Worm (Caenorhabditis elegans): Measurements from ENCODE around the gene ttr-33.
A peak's percentile ranks its signal among the peaks of the same experiment; 100 is the strongest.

Gene ttr-33

ce11 chrV:7839485-7839884, 1.8 kb upstream of the ttr-33 start, which contains the start of gene C37C3.12:
TSS of gene C37C3.12 (minus strand) at chrV:7839585.
- no peak for TF ChIP-seq nhr-12 (tag; optimal IDR thresholded peaks at IDR 0.05)
- TF ChIP-seq ceh-39 (tag; optimal IDR thresholded peaks at IDR 0.05): no peak
- TF ChIP-seq hlh-1 (tag; optimal IDR thresholded peaks at IDR 0.05): no peak
- no peak for TF ChIP-seq ham-2 (GFP tag; optimal IDR thresholded peaks at IDR 0.05)
- no peak for TF ChIP-seq blmp-1 (tag; optimal IDR thresholded peaks at IDR 0.05)
- TF ChIP-seq ztf-11 (tag; optimal IDR thresholded peaks at IDR 0.05): no peak
- no peak for TF ChIP-seq unc-39 (tag; optimal IDR thresholded peaks at IDR 0.05)
- TF ChIP-seq unc-120 (tag; optimal IDR thresholded peaks at IDR 0.05; ENCODE audit: poor library complexity, severe bottlenecking): no peak
- TF ChIP-seq lin-13 (tag; optimal IDR thresholded peaks at IDR 0.05): no peak
- no peak for TF ChIP-seq mep-1 (tag; optimal IDR thresholded peaks at IDR 0.05)
- TF ChIP-seq snpc-4 (tag; optimal IDR thresholded peaks at IDR 0.05): no peak

- TF ChIP-seq zip-8 (tag; optimal IDR thresholded peaks at IDR 0.05): peak; percentile 64
- no peak for TF ChIP-seq sptf-1 (tag; optimal IDR thresholded peaks at IDR 0.05)
Observed at ce11 chrV:7836911-7837310, 798 bp downstream of the ttr-33 start, which contains the start of gene txt-5. TSS of gene txt-5 (minus strand) at chrV:7837134.

DNA sequence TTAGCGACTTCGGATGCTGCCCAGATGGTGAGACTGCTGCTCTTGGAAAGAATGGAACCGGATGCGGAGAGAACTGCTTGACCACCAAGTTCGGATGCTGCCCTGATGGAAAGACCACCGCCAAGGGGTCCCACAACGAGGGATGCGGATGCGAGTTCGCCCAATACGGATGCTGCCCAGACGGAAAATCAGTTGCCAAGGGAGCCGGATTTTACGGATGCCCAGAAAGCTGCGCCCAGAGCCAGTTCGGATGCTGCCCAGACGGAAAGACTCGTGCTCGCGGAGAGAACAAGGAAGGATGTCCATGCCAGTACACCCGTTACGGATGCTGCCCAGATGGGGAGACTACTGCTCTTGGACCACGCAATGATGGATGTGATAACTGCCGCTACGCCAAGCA, 6.8 kb downstream of the ttr-33 start:
- TF ChIP-seq unc-39 (tag; optimal IDR thresholded peaks at IDR 0.05) (no peak), nhr-12 (tag; optimal IDR thresholded peaks at IDR 0.05) (no peak), nhr-237 (tag; optimal IDR thresholded peaks at IDR 0.05) (no peak), lin-32 (GFP tag; optimal IDR thresholded peaks at IDR 0.05) (no peak), nhr-76 (tag; optimal IDR thresholded peaks at IDR 0.05) (no peak), bed-3 (GFP tag; optimal IDR thresholded peaks at IDR 0.05) (no peak), hlh-1 (tag; optimal IDR thresholded peaks at IDR 0.05) (no peak), drap-1 (GFP tag; optimal IDR thresholded peaks at IDR 0.05) (no peak), sem-2 (GFP tag; optimal IDR thresholded peaks at IDR 0.05) (no peak), blmp-1 (tag; optimal IDR thresholded peaks at IDR 0.05) (no peak), lsy-2 (tag; optimal IDR thresholded peaks at IDR 0.05) (no peak), M03D4.4 (tag; optimal IDR thresholded peaks at IDR 0.05) (no peak)

ce11 chrV:7826917-7827316, 10.8 kb downstream of the ttr-33 start, which contains the start of gene mig-6:
TSS of gene mig-6 (plus strand) at chrV:7827217.
- TF ChIP-seq ces-1 (GFP tag; optimal IDR thresholded peaks at IDR 0.05) (no peak), lin-32 (GFP tag; optimal IDR thresholded peaks at IDR 0.05) (no peak), hlh-1 (tag; optimal IDR thresholded peaks at IDR 0.05) (no peak), lin-13 (tag; optimal IDR thresholded peaks at IDR 0.05) (no peak), snpc-4 (tag; optimal IDR thresholded peaks at IDR 0.05) (no peak), lsy-2 (tag; optimal IDR thresholded peaks at IDR 0.05) (no peak), ham-2 (GFP tag; optimal IDR thresholded peaks at IDR 0.05) (no peak), mep-1 (tag; optimal IDR thresholded peaks at IDR 0.05) (no peak), unc-120 (tag; optimal IDR thresholded peaks at IDR 0.05; ENCODE audit: poor library complexity, severe bottlenecking) (no peak), M03D4.4 (tag; optimal IDR thresholded peaks at IDR 0.05) (no peak), sptf-1 (tag; optimal IDR thresholded peaks at IDR 0.05) (no peak), cnd-1 (tag; optimal IDR thresholded peaks at IDR 0.05) (no peak), ceh-83 (GFP tag; optimal IDR thresholded peaks at IDR 0.05) (no peak)

DNA sequence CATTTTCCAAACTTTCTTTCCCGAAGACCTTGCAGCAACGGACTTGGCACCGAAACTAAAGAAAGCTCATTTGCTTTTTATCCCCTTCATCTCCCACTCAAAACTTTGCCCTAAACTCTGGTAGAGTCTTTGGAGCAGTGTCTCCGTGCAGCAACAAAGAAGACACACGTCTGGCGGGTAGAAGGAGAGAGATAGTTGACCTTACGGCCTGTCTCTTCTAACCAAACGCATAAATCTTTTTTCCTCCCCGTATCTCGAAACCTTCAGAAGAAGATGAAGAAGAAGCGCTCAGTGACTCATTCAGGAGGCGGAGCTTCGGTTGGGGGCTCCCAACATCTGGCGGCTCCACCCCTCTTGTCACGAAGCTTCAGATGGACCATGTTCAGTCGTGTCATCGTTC, 11.3 kb downstream of the ttr-33 start:
- peak; percentile 68 for TF ChIP-seq hlh-1 (tag; optimal IDR thresholded peaks at IDR 0.05)
- TF ChIP-seq nhr-2 (tag; optimal IDR thresholded peaks at IDR 0.05): no peak
- TF ChIP-seq unc-62 (GFP tag; optimal IDR thresholded peaks at IDR 0.05): peak; percentile 37

DNA sequence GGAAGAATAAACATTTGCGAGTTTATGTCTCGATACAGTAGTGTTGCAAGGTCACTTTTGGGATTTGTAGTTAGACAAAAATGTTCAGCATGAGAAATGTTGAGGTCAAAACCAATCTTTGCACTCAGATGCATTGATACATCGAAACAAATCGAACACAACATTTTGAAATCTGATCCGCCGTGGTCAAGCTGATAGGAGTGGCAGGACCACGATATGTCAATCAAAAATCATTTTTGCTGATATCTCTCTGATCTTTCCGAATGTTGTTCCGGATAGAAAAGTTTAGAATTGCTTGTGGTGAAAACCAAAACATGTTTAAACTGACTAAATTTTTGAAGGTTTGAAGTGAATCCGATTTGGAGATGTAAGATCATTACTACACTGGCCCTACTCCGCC, 11.9 kb downstream of the ttr-33 start:
- no peak for TF ChIP-seq hlh-1 (tag; optimal IDR thresholded peaks at IDR 0.05)
- no peak for TF ChIP-seq flh-1 (GFP tag; optimal IDR thresholded peaks at IDR 0.05)
- TF ChIP-seq nhr-2 (tag; optimal IDR thresholded peaks at IDR 0.05): no peak
- TF ChIP-seq ces-1 (GFP tag; optimal IDR thresholded peaks at IDR 0.05): no peak
- TF ChIP-seq unc-62 (GFP tag; optimal IDR thresholded peaks at IDR 0.05): peak; percentile 73

DNA sequence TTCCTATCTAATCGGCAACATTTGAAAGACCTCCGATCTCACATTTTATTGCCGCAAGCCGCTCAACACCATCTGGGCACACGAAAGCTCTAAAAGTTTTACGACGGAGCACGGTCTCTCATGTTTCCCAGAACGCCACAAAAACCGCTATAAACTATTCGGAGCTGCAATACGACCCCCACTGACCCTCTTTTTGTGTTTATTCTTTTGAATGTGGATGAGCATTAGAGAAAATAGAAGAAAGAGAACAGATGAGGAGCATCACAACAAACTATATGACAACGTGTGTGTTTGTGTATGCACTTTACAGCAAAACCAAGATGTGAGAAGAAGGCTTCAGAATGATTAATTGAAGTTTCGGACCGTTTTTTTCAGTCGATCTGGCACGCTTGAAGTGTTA, 13.6 kb downstream of the ttr-33 start:
- TF ChIP-seq sem-2 (GFP tag; optimal IDR thresholded peaks at IDR 0.05) (no peak), tbx-8 (GFP tag; optimal IDR thresholded peaks at IDR 0.05) (no peak), lsy-2 (tag; optimal IDR thresholded peaks at IDR 0.05) (no peak), nhr-2 (tag; optimal IDR thresholded peaks at IDR 0.05) (no peak), hlh-1 (tag; optimal IDR thresholded peaks at IDR 0.05) (peak; percentile 47), unc-62 (GFP tag; optimal IDR thresholded peaks at IDR 0.05) (peak; percentile 29), mab-5 (tag; optimal IDR thresholded peaks at IDR 0.05) (no peak), nhr-28 (tag; optimal IDR thresholded peaks at IDR 0.05) (no peak)
